Fruit fly (Drosophila melanogaster): ENCODE data around the gene CG12535.
A peak's percentile ranks its signal among the peaks of the same experiment; 100 is the strongest.

CG12535 gene

DNA sequence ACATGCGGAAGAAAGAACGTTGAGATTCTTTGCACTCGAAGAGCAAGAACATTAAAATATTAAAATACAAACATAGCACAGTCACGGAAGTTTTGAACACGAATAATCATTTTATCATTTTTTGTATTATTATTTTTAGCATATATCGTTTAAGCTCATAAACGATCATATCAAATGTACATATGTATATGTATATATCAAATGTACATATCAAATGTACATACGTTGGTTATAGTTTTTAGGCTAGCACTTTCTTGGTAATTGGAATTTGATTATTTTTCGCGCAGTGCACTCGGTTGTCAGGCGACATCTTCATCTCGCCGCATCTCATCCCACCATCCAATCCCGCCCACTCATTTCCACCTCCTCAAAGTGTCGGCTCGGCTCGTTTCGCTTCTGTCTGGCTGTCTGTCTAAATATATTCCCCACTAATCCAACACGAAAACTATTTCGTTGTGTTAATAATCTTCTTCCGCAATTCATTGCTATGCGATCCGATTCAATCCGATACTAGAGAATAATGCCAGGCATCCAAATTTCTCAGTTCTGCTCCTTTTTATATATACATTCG is 6.8 kb upstream of the CG12535 start:
- no peak for TF ChIP-seq CG17801 (GFP tag; optimal IDR thresholded peaks at IDR 0.05; ENCODE audit: partially characterized antibody)

DNA sequence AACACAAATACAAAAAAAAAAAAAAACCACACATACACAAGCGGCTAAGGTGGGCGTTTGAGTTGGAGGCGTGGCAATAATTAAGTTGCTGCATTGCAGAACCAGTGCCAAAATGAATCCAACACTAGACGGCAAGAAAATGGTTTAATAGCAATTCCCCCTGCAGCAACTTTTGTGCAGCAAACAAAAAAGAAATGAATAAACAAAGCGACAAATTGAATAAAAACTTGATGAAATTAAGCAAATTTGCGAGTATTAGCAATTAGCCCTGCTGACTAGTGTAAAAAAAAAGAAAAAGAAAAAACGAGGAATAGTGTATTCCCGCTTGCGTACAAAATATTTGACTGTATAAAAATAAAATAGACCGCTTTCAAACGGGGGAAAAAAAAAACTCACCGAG is 6.0 kb upstream of the CG12535 start:
- TF ChIP-seq CG17801 (GFP tag; optimal IDR thresholded peaks at IDR 0.05; ENCODE audit: partially characterized antibody): no peak

DNA sequence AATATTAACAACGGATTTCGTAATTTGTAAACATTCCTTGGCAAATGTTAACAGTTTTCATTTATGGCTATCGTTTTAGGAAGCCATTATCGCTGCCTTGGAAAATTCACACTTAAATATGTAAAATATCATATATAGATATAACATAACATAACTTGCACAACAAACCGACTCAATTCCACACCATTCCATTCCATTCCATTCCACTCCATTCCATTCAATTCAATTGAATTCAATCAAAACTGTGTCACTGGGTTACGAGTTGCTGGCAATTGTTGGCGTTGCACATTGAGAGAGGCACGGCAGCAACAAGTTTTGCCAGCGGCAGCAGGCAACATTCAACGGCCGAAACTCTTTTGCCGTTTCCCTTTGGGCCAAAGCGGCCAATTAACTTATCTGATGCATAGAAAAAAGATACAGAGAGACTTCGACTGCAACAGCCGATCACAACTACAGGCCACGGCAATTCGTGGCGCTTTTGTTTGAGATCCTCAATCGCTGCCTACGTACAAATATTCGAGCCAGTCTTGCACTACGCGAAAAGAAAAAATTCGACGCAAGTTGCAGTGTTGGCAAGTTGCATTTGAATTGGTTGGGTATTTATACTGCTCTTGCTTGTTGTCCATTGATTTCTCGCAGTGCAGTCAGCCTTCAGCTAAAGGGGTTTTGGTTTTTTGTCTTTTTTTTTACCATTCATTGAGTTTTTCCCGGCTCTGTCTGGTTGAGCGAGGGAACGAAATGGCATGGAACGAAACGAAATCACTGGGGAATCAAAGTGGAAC is 4.5 kb upstream of the CG12535 start:
- no peak for TF ChIP-seq CG17801 (GFP tag; optimal IDR thresholded peaks at IDR 0.05; ENCODE audit: partially characterized antibody)

DNA sequence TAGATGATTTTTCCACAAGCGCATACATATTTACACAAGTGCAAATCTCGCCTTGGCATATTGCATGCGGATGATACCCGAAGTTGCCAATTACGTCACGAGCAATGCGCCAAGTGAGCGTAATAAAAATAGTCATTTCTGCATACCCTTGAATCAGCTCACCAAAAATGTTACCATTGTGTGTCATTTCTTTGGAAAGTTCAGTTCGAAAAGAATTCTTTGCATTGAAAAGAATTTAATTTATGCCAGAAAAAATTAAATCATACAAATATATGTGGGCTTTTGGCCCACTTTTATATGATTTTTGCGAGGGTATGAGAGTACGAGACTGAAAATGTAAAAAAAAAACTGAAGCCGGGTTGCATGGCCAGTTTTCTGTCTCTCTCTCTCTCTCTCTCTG is 3.2 kb upstream of the CG12535 start:
- TF ChIP-seq CG17801 (GFP tag; optimal IDR thresholded peaks at IDR 0.05; ENCODE audit: partially characterized antibody): no peak

DNA sequence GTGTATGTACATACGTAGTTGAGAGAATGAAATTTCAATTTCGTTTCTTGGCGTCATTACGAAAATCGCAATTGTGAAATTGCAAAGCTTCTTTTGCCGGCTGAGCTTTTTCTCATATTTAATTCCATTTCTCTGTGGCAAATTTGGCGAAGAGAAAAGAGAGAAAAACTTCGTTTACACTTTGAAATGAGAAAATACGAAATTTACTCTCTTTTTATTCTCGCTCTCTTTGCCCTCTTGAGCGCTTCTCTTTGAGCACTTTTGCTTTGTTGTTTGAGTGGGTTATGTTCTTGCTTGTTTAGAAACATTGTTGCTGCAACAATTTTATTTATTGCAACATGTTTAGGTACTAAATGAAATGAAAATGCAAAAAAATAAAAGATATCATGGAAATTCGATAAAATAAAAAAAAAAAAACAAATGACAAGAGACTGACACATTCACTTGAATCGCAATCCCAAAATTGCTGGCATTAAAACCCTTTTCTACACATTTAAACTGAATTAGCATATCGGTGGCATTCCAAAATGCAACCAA is 2.6 kb upstream of the CG12535 start:
- TF ChIP-seq CG17801 (GFP tag; optimal IDR thresholded peaks at IDR 0.05; ENCODE audit: partially characterized antibody): no peak

DNA sequence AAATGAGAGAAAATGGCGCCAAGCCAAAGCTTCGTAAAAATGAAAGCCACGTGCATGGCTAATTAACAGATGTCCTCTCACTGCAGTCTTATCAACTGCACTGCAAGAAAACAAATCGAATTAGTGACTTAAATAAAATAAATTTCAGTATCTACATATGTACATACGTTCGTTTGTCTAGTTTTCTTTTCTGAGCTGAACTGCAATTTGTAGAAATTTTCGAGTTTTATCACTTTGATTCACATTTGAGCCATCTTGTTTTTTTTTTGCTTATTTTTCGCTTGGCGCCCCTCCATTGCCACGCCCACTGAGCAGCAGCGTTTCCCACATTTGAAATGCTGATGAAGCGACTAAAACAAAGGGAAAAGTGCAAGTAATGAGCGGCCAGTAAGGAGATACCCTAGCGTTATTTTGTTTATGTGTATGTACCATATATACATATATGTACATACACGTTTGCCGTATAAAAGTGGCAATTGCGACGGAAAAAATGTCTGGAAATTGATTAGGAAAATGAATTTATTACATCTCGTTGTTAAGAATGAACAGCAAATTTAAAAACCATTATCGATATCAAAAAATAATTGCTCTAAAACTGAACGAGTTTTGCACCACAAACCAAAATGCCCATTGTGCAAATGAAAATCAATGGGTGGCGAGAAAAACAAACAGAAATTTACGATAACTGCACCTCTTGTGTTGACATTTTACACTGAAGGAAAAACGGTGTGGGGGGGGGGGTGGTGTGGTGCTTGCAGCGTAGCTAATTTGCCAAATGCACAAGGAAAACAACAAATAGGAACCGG is 822 bp downstream of the CG12535 start:
- peak; percentile 64 for TF ChIP-seq CG17801 (GFP tag; optimal IDR thresholded peaks at IDR 0.05; ENCODE audit: partially characterized antibody)

DNA sequence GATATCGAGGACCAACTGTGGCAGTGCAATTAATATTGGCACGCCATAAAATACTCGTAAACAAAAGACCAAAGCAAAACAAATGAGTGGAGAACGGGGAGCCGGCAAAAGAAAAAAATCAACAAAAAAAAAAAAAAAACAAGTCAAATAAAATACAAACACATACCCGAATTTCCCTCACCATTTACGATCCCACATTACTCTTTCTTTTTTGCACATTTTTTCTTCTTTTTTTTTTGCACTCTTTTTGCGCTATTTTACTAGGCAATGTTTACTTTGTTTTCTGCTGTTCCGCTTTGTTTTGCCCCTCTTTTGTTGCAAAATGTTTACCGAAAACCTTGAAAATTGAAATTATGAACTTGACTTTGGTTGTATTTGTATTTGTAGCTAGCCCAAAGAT is 2.1 kb downstream of the CG12535 start:
- peak; percentile 81 for TF ChIP-seq CG17801 (GFP tag; optimal IDR thresholded peaks at IDR 0.05; ENCODE audit: partially characterized antibody)

DNA sequence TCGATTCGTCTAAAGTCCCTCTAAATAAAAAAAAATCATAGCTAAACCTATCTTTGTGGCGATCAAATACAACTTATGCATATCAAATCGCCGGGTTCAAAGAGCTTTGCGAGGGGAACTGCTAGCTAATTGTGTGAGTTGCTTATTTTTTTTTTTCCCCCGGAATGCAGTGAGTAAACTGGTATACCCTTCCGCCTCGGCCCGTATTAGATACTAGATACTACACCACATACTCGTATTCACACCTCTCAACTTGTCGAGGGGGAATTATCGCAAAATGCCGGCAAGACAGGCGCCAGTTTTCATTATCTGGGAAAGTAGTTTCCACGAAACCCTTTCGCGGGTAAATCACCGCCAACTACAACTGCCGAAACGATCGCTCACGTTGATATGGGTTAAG is 2.6 kb downstream of the CG12535 start:
- no peak for TF ChIP-seq CG17801 (GFP tag; optimal IDR thresholded peaks at IDR 0.05; ENCODE audit: partially characterized antibody)

DNA sequence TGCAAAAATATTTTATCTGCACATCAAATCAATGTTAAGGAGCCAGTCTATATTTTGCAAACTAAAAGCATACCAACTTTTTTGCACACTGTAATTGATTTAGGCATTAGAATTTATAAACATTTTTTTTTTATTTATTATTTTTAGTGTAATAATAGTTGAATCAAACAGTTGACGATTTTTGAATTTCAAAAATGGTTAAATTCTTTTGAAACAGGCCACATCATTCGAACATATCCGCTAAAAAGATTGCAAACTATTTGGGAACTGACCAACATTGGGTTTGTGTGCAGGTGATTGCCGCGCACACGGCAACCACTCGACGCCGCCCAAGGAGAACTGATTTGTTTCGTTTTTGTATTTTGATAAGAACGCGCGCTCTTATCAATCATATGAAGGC is 3.9 kb downstream of the CG12535 start:
- no peak for TF ChIP-seq CG17801 (GFP tag; optimal IDR thresholded peaks at IDR 0.05; ENCODE audit: partially characterized antibody)

DNA sequence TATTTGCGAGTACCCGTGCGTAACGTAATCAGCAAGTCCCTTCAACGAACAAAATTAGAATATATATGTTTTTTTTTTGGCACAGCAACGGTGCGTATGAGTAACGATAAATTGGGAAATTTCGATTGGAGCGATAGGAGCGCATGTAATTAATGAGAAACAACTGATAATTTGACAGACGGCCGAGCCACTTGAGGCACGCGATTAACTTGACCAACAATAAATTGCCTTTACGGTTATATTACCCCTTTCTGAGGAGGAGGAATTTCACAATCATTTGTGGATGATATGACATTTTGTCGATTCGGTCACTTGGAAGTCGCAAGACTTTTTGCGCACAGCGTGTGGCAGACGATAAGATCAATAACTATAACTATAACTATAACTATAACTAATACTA is 4.8 kb downstream of the CG12535 start:
- TF ChIP-seq CG17801 (GFP tag; optimal IDR thresholded peaks at IDR 0.05; ENCODE audit: partially characterized antibody): no peak

DNA sequence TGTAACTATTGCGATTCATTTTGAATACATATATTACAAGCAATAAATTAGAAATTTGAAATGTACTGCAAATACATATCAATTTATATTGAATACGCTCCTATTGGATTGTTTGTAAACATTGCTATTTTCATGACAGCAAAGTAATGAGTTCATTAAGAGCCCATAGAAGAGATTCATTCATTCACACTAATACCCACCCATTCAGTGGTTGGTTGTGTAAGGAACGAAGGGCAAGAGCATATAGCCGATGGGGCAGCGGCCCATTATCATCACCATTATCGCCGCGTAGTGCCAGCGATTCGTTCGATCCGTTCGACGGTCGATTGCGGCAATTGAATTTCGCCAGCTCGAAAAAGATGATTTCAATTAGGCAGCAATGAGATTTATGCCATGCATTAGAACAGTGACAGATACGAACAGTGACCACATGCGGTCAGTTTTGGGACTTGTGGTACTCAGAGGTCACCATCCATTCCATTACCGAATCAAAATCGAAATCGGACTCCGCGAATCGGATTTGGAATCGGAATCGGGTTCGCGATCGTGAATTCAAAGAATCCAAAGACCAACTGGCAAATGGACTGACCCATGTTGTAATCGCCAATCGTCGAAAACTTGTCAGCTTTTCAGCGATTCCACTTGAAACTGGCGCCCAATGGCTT is 6.1 kb downstream of the CG12535 start:
- TF ChIP-seq CG17801 (GFP tag; optimal IDR thresholded peaks at IDR 0.05; ENCODE audit: partially characterized antibody): no peak

DNA sequence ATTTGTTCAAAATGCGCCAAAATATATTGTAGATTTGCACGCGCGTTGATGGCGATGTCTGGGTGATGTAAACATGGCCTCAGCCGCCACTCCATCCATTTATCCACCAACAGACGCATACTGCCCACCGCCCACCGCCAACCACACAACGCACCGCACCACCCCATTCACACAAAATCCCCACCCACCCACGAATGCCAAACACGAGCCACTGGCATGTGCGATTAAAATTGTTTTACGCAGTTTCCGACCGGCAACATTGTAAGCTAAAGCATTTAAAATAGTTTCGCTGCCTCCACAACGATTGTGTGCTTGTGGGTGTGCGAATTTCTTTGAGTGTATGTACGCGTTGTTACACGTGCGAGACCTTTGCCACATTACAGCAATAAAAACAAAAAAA is 8.2 kb downstream of the CG12535 start:
- no peak for TF ChIP-seq CG17801 (GFP tag; optimal IDR thresholded peaks at IDR 0.05; ENCODE audit: partially characterized antibody)

DNA sequence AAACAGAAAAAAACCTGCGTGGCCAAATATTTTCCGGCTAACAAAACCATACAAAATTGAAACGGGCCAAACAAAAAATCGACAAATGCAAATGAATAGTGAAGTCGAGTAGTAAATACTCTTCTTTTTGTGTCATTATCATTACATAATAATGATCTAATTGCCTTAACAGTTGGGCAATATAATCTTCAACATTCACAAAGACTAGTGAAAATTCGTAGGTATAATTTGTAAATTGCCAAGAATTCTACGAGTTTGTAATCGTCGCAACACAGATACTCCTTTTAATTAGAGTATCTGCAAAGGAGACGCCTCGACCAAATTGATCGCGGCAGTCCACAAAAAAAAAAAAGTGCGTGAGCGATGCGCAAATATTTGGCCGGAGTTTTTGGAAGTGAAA is 11.2 kb downstream of the CG12535 start:
- TF ChIP-seq CG17801 (GFP tag; optimal IDR thresholded peaks at IDR 0.05; ENCODE audit: partially characterized antibody): no peak

DNA sequence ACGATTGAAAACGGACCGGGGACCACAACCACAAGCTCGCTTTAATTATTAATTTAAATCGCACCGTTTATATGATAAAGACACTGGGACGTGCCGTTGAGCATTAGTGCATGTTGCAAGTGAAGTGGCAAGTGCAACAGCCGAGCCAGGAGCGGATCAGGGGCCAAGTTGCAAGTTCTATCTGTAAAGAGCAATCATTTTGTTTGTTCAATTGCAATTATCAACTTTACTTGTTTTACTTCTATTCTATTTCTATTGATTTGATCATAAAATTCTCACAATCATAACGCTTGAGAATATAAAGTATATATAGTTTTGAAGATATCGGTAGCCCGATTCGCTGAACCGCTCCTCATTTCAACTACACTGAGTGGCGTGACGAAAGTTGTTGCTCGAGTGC is 12.6 kb downstream of the CG12535 start:
- TF ChIP-seq CG17801 (GFP tag; optimal IDR thresholded peaks at IDR 0.05; ENCODE audit: partially characterized antibody): no peak

DNA sequence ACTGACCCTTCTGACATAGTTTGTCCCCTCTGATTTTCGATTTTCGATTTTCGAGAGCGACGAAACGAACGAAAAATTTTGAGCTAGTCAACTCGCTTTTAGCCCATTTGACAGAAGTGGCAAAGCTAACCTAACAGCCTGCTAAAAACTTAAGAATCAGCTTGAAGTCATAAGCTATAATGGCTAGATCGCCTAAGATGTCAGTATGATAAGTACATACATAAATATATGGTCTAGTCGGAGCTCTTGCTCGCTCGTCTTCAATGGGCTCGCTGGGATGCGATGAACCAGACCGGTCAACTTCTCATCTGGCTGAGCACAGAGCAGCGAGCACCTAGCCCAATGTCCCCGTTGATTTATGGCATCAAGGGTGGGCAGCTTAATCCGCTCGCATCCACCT is 13.0 kb downstream of the CG12535 start, which contains the start of gene CG14269:
TSS of gene CG14269 (minus strand) at position 101 of the 400 bp plus-strand sequence.
- TF ChIP-seq CG17801 (GFP tag; optimal IDR thresholded peaks at IDR 0.05; ENCODE audit: partially characterized antibody): no peak

All from ovary, adult (tissue).